Worm (Caenorhabditis elegans) whole organism, mixed stage, embryonic: ENCODE data around the gene Y69H2.3.

ENCODE experiments used
- lin-13 ChIP-seq: fragments of 150-350 bp; optimal IDR thresholded peaks from 2 replicates; lab custom pipeline; 2014; ENCODE audit warnings: missing biosample characterization, missing genetic modification characterization
- nhr-12 ChIP-seq: fragments of 150-350 bp; optimal IDR thresholded peaks from 2 replicates; lab custom pipeline; 2014; ENCODE audit warnings: missing biosample characterization, missing genetic modification characterization
- unc-39 ChIP-seq: fragments of 150-350 bp; optimal IDR thresholded peaks from 2 replicates; lab custom pipeline; 2014; ENCODE audit warnings: missing biosample characterization, missing genetic modification characterization
- unc-62 ChIP-seq: fragments of 150-350 bp; optimal IDR thresholded peaks from 2 replicates; lab custom pipeline; 2014; ENCODE audit warnings: missing biosample characterization, missing genetic modification reagents, missing genetic modification characterization

DNA sequence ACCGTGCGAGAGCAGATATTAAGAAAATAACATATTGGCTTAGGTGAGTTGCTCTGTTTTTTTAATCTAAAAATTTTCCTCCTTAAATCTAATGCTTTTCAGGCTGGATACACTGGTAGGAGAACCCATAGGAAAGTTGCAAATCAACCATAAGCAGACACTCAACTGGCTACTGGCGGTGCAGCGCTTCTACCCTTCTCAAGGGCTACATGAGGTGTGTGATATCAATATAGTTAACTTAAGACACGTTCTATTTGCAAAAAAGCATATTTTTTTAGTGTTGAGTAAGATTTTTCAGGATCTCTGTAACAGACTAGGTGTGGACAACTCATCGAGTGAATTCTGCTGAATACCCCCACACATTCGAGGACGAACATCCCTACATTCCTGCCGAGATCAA is 44.1 kb upstream of the Y69H2.3 start:
- TF ChIP-seq unc-62 (GFP tag; lab: Kevin White, UChicago) (no peak), unc-39 (tag; lab: Kevin White, UChicago) (no peak), lin-13 (tag; lab: Kevin White, UChicago) (no peak), nhr-12 (tag; lab: Kevin White, UChicago) (no peak)
